Fruit fly (Drosophila melanogaster) whole organism: ENCODE measurements around the gene CG43121.

ENCODE experiments used
- CG8478 ChIP-seq: fragments of >200 bp; optimal IDR thresholded peaks from 2 replicates; lab custom pipeline; 2018; ENCODE audit warnings: inconsistent platforms
- EcR ChIP-seq, 2 experiments: fragments of >200 bp; optimal IDR thresholded peaks; 2 replicates each; lab custom pipeline; 2017; ENCODE audit warnings: missing biosample characterization in 2 of 2, missing genetic modification characterization in 2 of 2, missing genetic modification reagents in 2 of 2
- pan ChIP-seq: fragments of >200 bp; optimal IDR thresholded peaks from 2 replicates; lab custom pipeline; 2017
- psq ChIP-seq: fragments of >200 bp; optimal IDR thresholded peaks from 2 replicates; lab custom pipeline; 2017
- usp ChIP-seq: fragments of >200 bp; optimal IDR thresholded peaks from 2 replicates; lab custom pipeline; 2017; ENCODE audit warnings: missing biosample characterization, missing genetic modification characterization, mixed read lengths

dm6 chr3L:14684468-14684867 is 12.2 kb upstream of the CG43121 start, which contains the start of gene Dnaaf6:
- no peak for TF ChIP-seq pan (lab: Kevin White, UChicago)
- TF ChIP-seq usp (GFP tag; lab: Kevin White, UChicago): no peak
- TF ChIP-seq psq: no peak
- TF ChIP-seq CG8478 (lab: Kevin White, UChicago): no peak
- TF ChIP-seq EcR (GFP tag; optimal IDR thresholded peaks at IDR 0.05; lab: Kevin White, UChicago): no peak
